Worm (Caenorhabditis elegans): ENCODE results near the gene acp-4.

Gene acp-4

DNA sequence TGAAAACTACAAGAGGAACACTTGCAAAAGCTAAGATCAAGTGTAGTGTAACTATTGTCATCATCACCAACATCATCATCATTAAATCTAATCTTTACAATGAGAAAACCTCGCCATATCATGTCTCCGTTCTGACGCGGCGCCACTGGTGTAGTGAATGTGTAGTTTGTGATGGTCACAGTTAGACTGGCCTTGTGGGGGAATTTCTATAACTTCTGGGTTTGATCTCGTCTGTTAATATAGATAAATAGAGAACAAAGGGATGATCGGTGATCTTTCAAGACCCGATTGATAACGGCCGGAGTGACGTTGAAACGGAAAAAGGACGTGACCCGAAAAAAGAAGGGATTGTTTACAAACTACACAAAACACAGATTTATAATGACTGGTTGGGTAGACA lies 5.9 kb upstream of the acp-4 start (continued):
- TF ChIP-seq mep-1 (tag; optimal IDR thresholded peaks at IDR 0.05): peak; percentile 5
- TF ChIP-seq blmp-1 (tag; optimal IDR thresholded peaks at IDR 0.05): peak; percentile 77
- peak in 1 of 3 experiments; percentile 1 for TF ChIP-seq dpl-1 (GFP tag; optimal IDR thresholded peaks at IDR 0.05)
- TF ChIP-seq nhr-12 (tag; optimal IDR thresholded peaks at IDR 0.05): no peak
- TF ChIP-seq nhr-85 (tag): peak; percentile 95

DNA sequence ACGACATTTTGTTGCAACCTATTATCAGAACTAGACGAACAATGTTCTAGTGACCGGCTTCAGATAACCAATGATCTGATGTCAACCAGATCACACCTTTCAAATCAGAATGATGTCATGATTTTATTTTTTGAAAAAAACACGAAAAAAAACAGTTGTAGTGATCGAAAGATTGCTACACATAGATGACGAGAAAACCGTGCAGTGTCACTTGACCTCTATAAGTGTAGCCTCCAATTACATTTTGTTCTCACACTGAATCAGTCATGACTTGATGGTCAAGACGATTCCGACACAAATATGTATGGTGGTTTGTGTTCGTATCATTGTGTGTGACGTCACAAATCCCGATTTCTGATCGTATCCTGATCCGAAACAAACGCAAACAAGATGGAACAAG lies 5.2 kb upstream of the acp-4 start:
- TF ChIP-seq nhr-20 (tag; optimal IDR thresholded peaks at IDR 0.05) (peak; percentile 55), lin-14 (GFP tag; optimal IDR thresholded peaks at IDR 0.05) (peak; percentile 8), lin-35 (GFP tag; optimal IDR thresholded peaks at IDR 0.05) (peak in 1 of 2 experiments; percentile 5), blmp-1 (tag; optimal IDR thresholded peaks at IDR 0.05) (peak; percentile 17), nhr-71 (tag; optimal IDR thresholded peaks at IDR 0.05) (peak; percentile 20), nhr-85 (tag) (peak; percentile 88), ama-1 (optimal IDR thresholded peaks at IDR 0.05) (peak; percentile 2), lin-15B (tag; optimal IDR thresholded peaks at IDR 0.05) (no peak), irx-1 (tag; optimal IDR thresholded peaks at IDR 0.05) (no peak)

DNA sequence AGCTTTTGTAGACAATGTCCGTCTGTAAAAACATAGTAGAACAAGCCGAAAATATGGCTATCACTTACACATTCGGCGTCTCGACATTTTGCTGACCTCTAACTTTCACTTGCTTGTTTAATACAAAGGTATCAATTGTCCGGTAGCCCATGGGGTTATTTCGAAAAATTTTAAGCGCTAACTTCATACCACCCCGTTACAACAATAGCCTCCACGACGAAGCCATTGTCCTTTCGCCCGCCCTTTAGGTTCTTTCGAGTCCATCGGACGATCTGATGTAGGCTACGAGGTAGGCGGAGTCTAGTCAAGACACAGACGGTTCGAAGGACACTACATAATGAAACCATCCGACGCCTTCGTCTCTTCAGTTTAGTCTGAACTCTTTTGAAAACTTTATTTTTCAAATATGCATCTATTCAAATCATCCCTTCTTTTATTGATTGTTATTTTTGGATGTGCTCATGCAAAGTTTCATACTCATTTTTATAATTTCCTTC lies 3.9 kb upstream of the acp-4 start, which contains the start of gene lips-10:
Gene lips-10 (plus strand): TSS at position 378 of the 497 bp plus-strand sequence.
- TF ChIP-seq nhr-85 (tag): peak; percentile 71
- peak; percentile 49 for TF ChIP-seq blmp-1 (tag; optimal IDR thresholded peaks at IDR 0.05)
- no peak for TF ChIP-seq zip-4 (GFP tag; optimal IDR thresholded peaks at IDR 0.05)
- no peak for TF ChIP-seq fkh-10 (GFP tag; optimal IDR thresholded peaks at IDR 0.05)
- TF ChIP-seq elt-3 (tag; optimal IDR thresholded peaks at IDR 0.05): peak in 1 of 6 experiments; percentile 22

DNA sequence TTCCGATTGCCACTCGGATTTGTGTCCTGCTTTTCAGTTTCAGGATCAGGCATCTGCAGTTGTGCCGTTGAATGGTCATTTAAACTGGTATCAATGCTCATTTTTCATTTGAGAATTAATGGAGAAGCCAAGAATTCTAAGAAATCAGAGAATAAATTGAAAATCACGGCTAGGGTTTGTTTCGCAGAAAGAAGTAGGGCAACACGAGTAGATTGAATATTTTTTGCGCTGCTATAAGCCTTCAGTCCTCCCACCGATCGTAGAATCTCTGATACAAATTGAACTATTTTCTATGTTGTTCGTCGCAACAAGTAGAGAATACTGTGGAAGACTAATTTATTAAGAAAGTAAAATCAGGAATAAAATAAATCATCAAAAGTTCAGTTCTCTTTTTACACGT lies 2.1 kb upstream of the acp-4 start, which contains the start of gene acp-3:
Gene acp-3 (minus strand): TSS at position 101 of the 400 bp plus-strand sequence.
- TF ChIP-seq F16B12.6 (tag; optimal IDR thresholded peaks at IDR 0.05) (no peak), efl-1 (optimal IDR thresholded peaks at IDR 0.05) (no peak), efl-1 (GFP tag; optimal IDR thresholded peaks at IDR 0.05 in 1 of 2) (peak in 1 of 2 experiments; percentile 45)

DNA sequence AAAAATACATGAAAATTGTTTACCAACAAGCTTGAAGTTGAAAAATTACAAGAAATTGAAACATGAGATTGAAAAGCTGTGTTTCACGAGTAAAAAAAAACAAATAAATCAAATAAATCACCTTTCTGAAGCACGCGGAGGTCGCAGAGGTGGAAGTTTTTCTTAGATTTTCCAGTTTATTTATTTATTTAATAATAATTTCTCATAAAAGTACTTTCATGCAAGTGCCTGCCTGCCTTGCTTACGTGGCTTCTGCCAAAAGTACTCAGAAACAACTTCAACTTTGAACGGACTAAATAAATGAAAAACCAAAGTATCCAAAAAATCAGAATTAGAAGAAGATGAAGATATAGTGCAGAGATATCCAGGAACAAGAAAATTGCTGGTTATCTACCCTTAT lies 3.0 kb downstream of the acp-4 start, which contains the start of gene acp-2:
Gene acp-2 (minus strand): TSS at position 101 of the 400 bp plus-strand sequence.
- TF ChIP-seq isw-1 (GFP tag; IDR thresholded peaks at IDR 0.05): no peak
- TF ChIP-seq C16A3.4 (tag; optimal IDR thresholded peaks at IDR 0.05): no peak
- TF ChIP-seq nhr-71 (tag; optimal IDR thresholded peaks at IDR 0.05): no peak

DNA sequence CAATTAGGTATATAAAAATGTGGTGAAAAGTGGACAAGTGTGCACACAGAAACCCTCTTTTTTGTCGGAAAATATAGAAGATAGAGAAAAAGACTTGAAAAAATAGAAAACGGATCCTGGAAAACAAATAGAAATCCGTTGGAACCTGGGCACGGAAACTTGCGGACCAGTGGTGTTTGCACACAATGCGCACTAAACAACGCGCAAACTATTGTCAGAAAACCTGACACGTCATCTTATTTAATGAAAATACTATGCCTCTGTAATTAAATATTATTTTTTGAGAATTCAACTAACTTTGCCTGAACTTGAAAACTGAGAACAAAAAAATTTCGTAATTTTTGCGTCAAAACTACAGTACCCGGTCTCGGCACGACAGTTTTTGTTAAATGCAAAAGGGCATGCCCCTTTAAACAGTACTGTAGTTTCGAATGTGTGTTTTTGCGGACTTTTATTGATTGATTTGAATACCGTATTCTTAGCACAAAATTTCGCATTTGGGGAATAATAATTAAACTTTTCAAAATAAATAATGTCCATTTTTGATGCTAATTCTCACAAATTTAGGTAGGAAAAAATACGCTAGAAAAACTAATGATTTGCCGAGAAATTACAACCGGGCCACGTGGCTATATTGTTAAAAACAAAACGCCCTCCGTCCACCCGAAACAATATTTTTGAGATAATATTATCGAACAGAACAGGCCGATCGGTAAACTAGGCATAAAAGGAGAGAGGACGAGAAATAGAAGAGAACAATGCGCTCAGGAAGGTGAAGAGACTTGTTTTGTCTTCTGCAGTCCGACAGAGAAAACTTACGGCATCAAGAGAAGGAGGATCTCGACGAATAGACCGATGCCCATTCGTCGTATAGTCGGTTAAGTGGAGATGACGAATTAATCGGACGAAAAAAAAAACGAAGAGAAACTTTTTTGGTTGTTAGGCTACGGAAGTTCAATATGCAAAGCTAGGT lies 5.7 kb downstream of the acp-4 start:
- peak; percentile 38 for TF ChIP-seq xbp-1 (tag; optimal IDR thresholded peaks at IDR 0.05)
- no peak for TF ChIP-seq nhr-11 (tag; optimal IDR thresholded peaks at IDR 0.05)
- no peak for TF ChIP-seq nhr-20 (tag; optimal IDR thresholded peaks at IDR 0.05)
- TF ChIP-seq sox-4 (tag; optimal IDR thresholded peaks at IDR 0.05): no peak
- no peak for TF ChIP-seq dsc-1 (tag; optimal IDR thresholded peaks at IDR 0.05)
- TF ChIP-seq unc-30 (tag; optimal IDR thresholded peaks at IDR 0.05): no peak
- TF ChIP-seq lin-14 (GFP tag; optimal IDR thresholded peaks at IDR 0.05): peak; percentile 47
- TF ChIP-seq nhr-28 (tag; optimal IDR thresholded peaks at IDR 0.05): no peak
- TF ChIP-seq mdl-1 (tag; optimal IDR thresholded peaks at IDR 0.05): no peak
- no peak for TF ChIP-seq alr-1 (tag; optimal IDR thresholded peaks at IDR 0.05; ENCODE audit: borderline replicate concordance)
- peak in 2 of 3 experiments; percentile 20 to 42 for TF ChIP-seq dpl-1 (GFP tag; optimal IDR thresholded peaks at IDR 0.05)
- no peak for TF ChIP-seq ets-5 (GFP tag; IDR thresholded peaks at IDR 0.05)
- TF ChIP-seq tbx-2 (tag; optimal IDR thresholded peaks at IDR 0.05): no peak
- no peak for TF ChIP-seq unc-86 (tag; optimal IDR thresholded peaks at IDR 0.05)
- TF ChIP-seq ceh-90 (tag; optimal IDR thresholded peaks at IDR 0.05): no peak
- TF ChIP-seq aly-2 (tag; optimal IDR thresholded peaks at IDR 0.05): no peak
- TF ChIP-seq F16B12.6 (tag; optimal IDR thresholded peaks at IDR 0.05): peak; percentile 84
- no peak for TF ChIP-seq pax-3 (tag; optimal IDR thresholded peaks at IDR 0.05)
- no peak for TF ChIP-seq nhr-76 (tag; optimal IDR thresholded peaks at IDR 0.05)
- peak; percentile 12 to 40 for TF ChIP-seq efl-1 (optimal IDR thresholded peaks at IDR 0.05)
- peak in 1 of 2 experiments; percentile 26 for TF ChIP-seq efl-1 (GFP tag; optimal IDR thresholded peaks at IDR 0.05 in 1 of 2)
- peak; percentile 79 for TF ChIP-seq blmp-1 (tag; optimal IDR thresholded peaks at IDR 0.05)
- TF ChIP-seq lsy-2 (tag; optimal IDR thresholded peaks at IDR 0.05): peak in 1 of 2 experiments; percentile 41
- TF ChIP-seq mep-1 (tag; optimal IDR thresholded peaks at IDR 0.05): peak; percentile 68
- TF ChIP-seq lin-35 (GFP tag; optimal IDR thresholded peaks at IDR 0.05): peak; percentile 23 to 35
- no peak for TF ChIP-seq nhr-84 (tag; optimal IDR thresholded peaks at IDR 0.05)
- TF ChIP-seq snpc-4 (tag; optimal IDR thresholded peaks at IDR 0.05): no peak
- no peak for TF ChIP-seq C16A3.4 (tag; optimal IDR thresholded peaks at IDR 0.05)
- peak; percentile 36 for TF ChIP-seq snu-23 (GFP tag; optimal IDR thresholded peaks at IDR 0.05)
- peak; percentile 59 for TF ChIP-seq nhr-85 (tag)

Data from whole organism, L1 larva.